Fruit fly (Drosophila melanogaster) ovary, adult (tissue): ENCODE measurements around the gene CG15386.

Source experiments
- CG17801 ChIP-seq: fragments of 200-800 bp; optimal IDR thresholded peaks from 2 replicates; lab custom pipeline; 2019; ENCODE audit warnings: missing biosample characterization, mild to moderate bottlenecking, missing genetic modification characterization, moderate library complexity; ENCODE audit not compliant: partially characterized antibody

CG15386 gene

dm6 chr2L:2172460-2173121 is 44.5 kb downstream of the CG15386 start:
- no peak for TF ChIP-seq CG17801 (GFP tag; lab: Kevin White, UChicago)

- TF ChIP-seq CG17801 (GFP tag; lab: Kevin White, UChicago) = peak; percentile 56
These were observed 45.5 kb downstream of the CG15386 start for dm6 chr2L:2171366-2172078.

- no peak for TF ChIP-seq CG17801 (GFP tag; lab: Kevin White, UChicago)
These were observed 48.1 kb downstream of the CG15386 start for dm6 chr2L:2168894-2169456.

- TF ChIP-seq CG17801 (GFP tag; lab: Kevin White, UChicago) = no peak
These were observed 48.7 kb downstream of the CG15386 start for dm6 chr2L:2168184-2168893.

- no peak for TF ChIP-seq CG17801 (GFP tag; lab: Kevin White, UChicago)
These were observed 49.9 kb downstream of the CG15386 start for dm6 chr2L:2166958-2167707.
